Fruit fly (Drosophila melanogaster) whole organism, embryonic: ENCODE results near the gene dpr20.

ENCODE experiments used
- Adf1 ChIP-seq: fragments of 200-800 bp; sonication (Bioruptor generic); IDR thresholded peaks from 2 replicates; pipeline ENCODE4 v1.3.6; 2022; ENCODE audit warnings: missing biosample characterization, missing genetic modification characterization
- BEAF-32 ChIP-seq: fragments of 200-800 bp; sonication (Bioruptor generic); optimal IDR thresholded peaks from 3 replicates; lab custom pipeline; 2017; ENCODE audit warnings: missing biosample characterization, missing genetic modification characterization, mild to moderate bottlenecking, moderate library complexity, missing genetic modification reagents
- CG10267 ChIP-seq: fragments of 200-800 bp; sonication (Bioruptor generic); optimal IDR thresholded peaks from 2 replicates; lab custom pipeline; 2018; ENCODE audit warnings: missing biosample characterization, mild to moderate bottlenecking, missing genetic modification characterization, moderate library complexity
- CG11085 ChIP-seq: fragments of 200-800 bp; sonication (Bioruptor generic); IDR thresholded peaks from 2 replicates; pipeline ENCODE4 v1.3.6; 2022; ENCODE audit warnings: missing biosample characterization, missing genetic modification characterization
- CG11696 ChIP-seq: fragments of 200-800 bp; sonication (Bioruptor generic); IDR thresholded peaks from 2 replicates; pipeline ENCODE4 v1.3.6; 2022; ENCODE audit warnings: missing biosample characterization, missing genetic modification characterization
- CG12155 ChIP-seq: fragments of 200-800 bp; sonication (Bioruptor generic); optimal IDR thresholded peaks from 3 replicates; lab custom pipeline; 2016; ENCODE audit warnings: missing biosample characterization, missing genetic modification characterization
- CG1233 ChIP-seq: fragments of 200-800 bp; sonication (Bioruptor generic); optimal IDR thresholded peaks from 4 replicates; lab custom pipeline; 2018; ENCODE audit warnings: missing biosample characterization, mild to moderate bottlenecking, missing genetic modification characterization
- CG13287 ChIP-seq: fragments of 200-800 bp; sonication (Bioruptor generic); IDR thresholded peaks from 2 replicates; pipeline ENCODE4 v1.3.6; 2022; ENCODE audit warnings: missing biosample characterization, missing genetic modification characterization; ENCODE audit not compliant: partially characterized antibody
- CG13894 ChIP-seq: fragments of 200-800 bp; sonication (Bioruptor generic); optimal IDR thresholded peaks from 3 replicates; lab custom pipeline; 2018; ENCODE audit warnings: missing biosample characterization, mild to moderate bottlenecking, missing genetic modification characterization, moderate library complexity
- CG14014 ChIP-seq: fragments of 200-800 bp; sonication (Bioruptor generic); IDR thresholded peaks from 2 replicates; pipeline ENCODE4 v1.3.6; 2022; ENCODE audit warnings: missing biosample characterization, missing genetic modification characterization
- CG15479 ChIP-seq: fragments of 200-800 bp; sonication (Bioruptor generic); optimal IDR thresholded peaks from 3 replicates; lab custom pipeline; 2019; ENCODE audit warnings: missing biosample characterization, mild to moderate bottlenecking, missing genetic modification characterization, moderate library complexity
- CG17568 ChIP-seq: fragments of 200-800 bp; sonication (Bioruptor generic); optimal IDR thresholded peaks from 2 replicates; lab custom pipeline; 2018; ENCODE audit warnings: missing biosample characterization, mild to moderate bottlenecking, missing genetic modification characterization, moderate library complexity
- CG2129 ChIP-seq: fragments of 200-800 bp; sonication (Bioruptor generic); IDR thresholded peaks from 2 replicates; pipeline ENCODE4 v1.3.6; 2022; ENCODE audit warnings: missing biosample characterization, missing genetic modification characterization; ENCODE audit not compliant: partially characterized antibody
- CG2202 ChIP-seq: fragments of 200-800 bp; sonication (Bioruptor generic); optimal IDR thresholded peaks from 2 replicates; lab custom pipeline; 2018; ENCODE audit warnings: missing biosample characterization, mild to moderate bottlenecking, missing genetic modification characterization
- CG3065 ChIP-seq: fragments of 200-800 bp; sonication (Bioruptor generic); optimal IDR thresholded peaks from 2 replicates; lab custom pipeline; 2016; ENCODE audit warnings: missing biosample characterization, missing genetic modification characterization
- CG3838 ChIP-seq: fragments of 200-800 bp; sonication (Bioruptor generic); optimal IDR thresholded peaks from 3 replicates; lab custom pipeline; 2016; ENCODE audit warnings: missing biosample characterization, missing genetic modification characterization
- CG3995 ChIP-seq: fragments of 200-800 bp; sonication (Bioruptor generic); optimal IDR thresholded peaks from 3 replicates; lab custom pipeline; 2016; ENCODE audit warnings: missing biosample characterization, missing genetic modification characterization
- CG42726 ChIP-seq: fragments of 200-800 bp; sonication (Bioruptor generic); IDR thresholded peaks from 2 replicates; pipeline ENCODE4 v1.3.6; 2022; ENCODE audit warnings: missing biosample characterization, missing genetic modification characterization; ENCODE audit not compliant: partially characterized antibody
- CG4707 ChIP-seq: fragments of 200-800 bp; sonication (Bioruptor generic); optimal IDR thresholded peaks from 2 replicates; lab custom pipeline; 2018; ENCODE audit warnings: missing biosample characterization, mild to moderate bottlenecking, missing genetic modification characterization, moderate library complexity
- CG6654 ChIP-seq: fragments of 200-800 bp; sonication (Bioruptor generic); optimal IDR thresholded peaks from 2 replicates; lab custom pipeline; 2017; ENCODE audit warnings: missing biosample characterization, mild to moderate bottlenecking, missing genetic modification characterization
- CG6765 ChIP-seq: fragments of 200-800 bp; sonication (Bioruptor generic); optimal IDR thresholded peaks from 3 replicates; lab custom pipeline; 2017; ENCODE audit warnings: missing biosample characterization, mild to moderate bottlenecking, missing genetic modification characterization
- CG6854 ChIP-seq: fragments of 200-800 bp; sonication (Bioruptor generic); optimal IDR thresholded peaks from 3 replicates; lab custom pipeline; 2017; ENCODE audit warnings: missing biosample characterization, mild to moderate bottlenecking, missing genetic modification characterization
- CG7556 ChIP-seq: fragments of 200-800 bp; sonication (Bioruptor generic); optimal IDR thresholded peaks from 2 replicates; lab custom pipeline; 2017; ENCODE audit warnings: missing biosample characterization, mild to moderate bottlenecking, missing genetic modification characterization
- CG9797 ChIP-seq: fragments of 200-800 bp; sonication (Bioruptor generic); optimal IDR thresholded peaks from 3 replicates; lab custom pipeline; 2018; ENCODE audit warnings: missing biosample characterization, mild to moderate bottlenecking, missing genetic modification characterization
- CG9932 ChIP-seq: fragments of 200-800 bp; sonication (Bioruptor generic); IDR thresholded peaks from 2 replicates; pipeline ENCODE4 v1.3.6; 2022; ENCODE audit warnings: missing biosample characterization, missing genetic modification characterization
- Dfd ChIP-seq, 2 experiments: fragments of >200 bp; optimal IDR thresholded peaks; 2 replicates each; lab custom pipeline; 2017; ENCODE audit warnings: missing biosample characterization in 2 of 2, missing genetic modification characterization in 2 of 2
- Dip2 ChIP-seq: fragments of 200-800 bp; sonication (Bioruptor generic); IDR thresholded peaks from 2 replicates; pipeline ENCODE4 v1.3.6; 2022; ENCODE audit warnings: missing biosample characterization, missing genetic modification characterization
- MESR4 ChIP-seq: fragments of 200-800 bp; sonication (Bioruptor generic); optimal IDR thresholded peaks from 2 replicates; lab custom pipeline; 2018; ENCODE audit warnings: missing biosample characterization, mild to moderate bottlenecking, missing genetic modification characterization, moderate library complexity
- NFAT ChIP-seq: fragments of 200-800 bp; sonication (Bioruptor generic); IDR thresholded peaks from 2 replicates; pipeline ENCODE4 v1.3.6; 2022; ENCODE audit warnings: missing biosample characterization, missing genetic modification characterization
- Neu2 ChIP-seq: fragments of 200-800 bp; sonication (Bioruptor generic); optimal IDR thresholded peaks from 3 replicates; lab custom pipeline; 2016; ENCODE audit warnings: missing biosample characterization, missing genetic modification characterization, borderline replicate concordance
- Nf-YA ChIP-seq: fragments of 200-800 bp; sonication (Bioruptor generic); IDR thresholded peaks from 2 replicates; pipeline ENCODE4 v1.3.6; 2022; ENCODE audit warnings: missing biosample characterization, missing genetic modification characterization
- Oaz ChIP-seq: fragments of 200-800 bp; sonication (Bioruptor generic); IDR thresholded peaks from 2 replicates; pipeline ENCODE4 v1.3.6; 2022; ENCODE audit warnings: missing biosample characterization, missing genetic modification characterization
- Rfx ChIP-seq: fragments of 200-800 bp; sonication (Bioruptor generic); IDR thresholded peaks from 2 replicates; pipeline ENCODE4 v1.3.6; 2022; ENCODE audit warnings: missing biosample characterization, missing genetic modification characterization
- bab2 ChIP-seq: fragments of 200-800 bp; sonication (Bioruptor generic); optimal IDR thresholded peaks from 2 replicates; lab custom pipeline; 2016; ENCODE audit warnings: missing biosample characterization, missing genetic modification characterization
- bcd ChIP-seq: fragments of 200-800 bp; sonication (Bioruptor generic); optimal IDR thresholded peaks from 2 replicates; lab custom pipeline; 2017; ENCODE audit warnings: missing biosample characterization, mild to moderate bottlenecking, missing genetic modification characterization
- br ChIP-seq: fragments of >200 bp; optimal IDR thresholded peaks from 2 replicates; lab custom pipeline; 2017
- chn ChIP-seq: fragments of 200-800 bp; sonication (Bioruptor generic); optimal IDR thresholded peaks from 2 replicates; lab custom pipeline; 2016; ENCODE audit warnings: missing biosample characterization, missing genetic modification characterization
- dmrt99B ChIP-seq: fragments of 200-800 bp; sonication (Bioruptor generic); optimal IDR thresholded peaks from 2 replicates; lab custom pipeline; 2018; ENCODE audit warnings: missing biosample characterization, mild to moderate bottlenecking, missing genetic modification characterization, moderate library complexity
- en ChIP-seq: fragments of 200-800 bp; sonication (Bioruptor generic); optimal IDR thresholded peaks from 2 replicates; lab custom pipeline; 2016; ENCODE audit warnings: missing biosample characterization, missing genetic modification characterization
- her ChIP-seq: fragments of 200-800 bp; sonication (Bioruptor generic); optimal IDR thresholded peaks from 2 replicates; lab custom pipeline; 2016; ENCODE audit warnings: missing biosample characterization, missing genetic modification characterization
- knrl ChIP-seq: fragments of 200-800 bp; sonication (Bioruptor generic); IDR thresholded peaks from 3 replicates; pipeline ENCODE4 v1.3.6; 2022; ENCODE audit warnings: missing biosample characterization, missing genetic modification characterization; ENCODE audit not compliant: partially characterized antibody
- nerfin-1 ChIP-seq: fragments of 200-800 bp; sonication (Bioruptor generic); optimal IDR thresholded peaks from 3 replicates; lab custom pipeline; 2019; ENCODE audit warnings: missing biosample characterization, mild to moderate bottlenecking, missing genetic modification characterization, moderate library complexity
- onecut ChIP-seq: fragments of 200-800 bp; sonication (Bioruptor generic); IDR thresholded peaks from 2 replicates; pipeline ENCODE4 v1.3.6; 2022; ENCODE audit warnings: missing biosample characterization, missing genetic modification characterization
- phol ChIP-seq: fragments of 200-800 bp; sonication (Bioruptor generic); optimal IDR thresholded peaks from 3 replicates; lab custom pipeline; 2018; ENCODE audit warnings: missing biosample characterization, mild to moderate bottlenecking, missing genetic modification characterization, moderate library complexity
- pros ChIP-seq: fragments of 200-800 bp; sonication (Bioruptor generic); optimal IDR thresholded peaks from 3 replicates; lab custom pipeline; 2019; ENCODE audit warnings: missing biosample characterization, mild to moderate bottlenecking, missing genetic modification characterization, moderate library complexity
- so ChIP-seq: fragments of 200-800 bp; sonication (Bioruptor generic); IDR thresholded peaks from 3 replicates; pipeline ENCODE4 v1.3.6; 2022; ENCODE audit warnings: missing biosample characterization, missing genetic modification characterization
- sob ChIP-seq: fragments of 200-800 bp; sonication (Bioruptor generic); IDR thresholded peaks from 2 replicates; pipeline ENCODE4 v1.3.6; 2022; ENCODE audit warnings: missing biosample characterization, missing genetic modification characterization
- stwl ChIP-seq: fragments of 200-800 bp; sonication (Bioruptor generic); optimal IDR thresholded peaks from 3 replicates; lab custom pipeline; 2018; ENCODE audit warnings: missing biosample characterization, mild to moderate bottlenecking, missing genetic modification characterization, moderate library complexity
- vnd ChIP-seq: fragments of 200-800 bp; sonication (Bioruptor generic); IDR thresholded peaks from 3 replicates; pipeline ENCODE4 v1.3.6; 2022; ENCODE audit warnings: missing biosample characterization, missing genetic modification characterization; ENCODE audit not compliant: partially characterized antibody
- zen ChIP-seq: fragments of 200-800 bp; sonication (Bioruptor generic); optimal IDR thresholded peaks from 3 replicates; lab custom pipeline; 2018; ENCODE audit warnings: missing biosample characterization, mild to moderate bottlenecking, missing genetic modification characterization, moderate library complexity
- zf30C ChIP-seq: fragments of 200-800 bp; sonication (Bioruptor generic); optimal IDR thresholded peaks from 3 replicates; lab custom pipeline; 2018; ENCODE audit warnings: missing biosample characterization, mild to moderate bottlenecking, missing genetic modification characterization

dpr20 gene

DNA sequence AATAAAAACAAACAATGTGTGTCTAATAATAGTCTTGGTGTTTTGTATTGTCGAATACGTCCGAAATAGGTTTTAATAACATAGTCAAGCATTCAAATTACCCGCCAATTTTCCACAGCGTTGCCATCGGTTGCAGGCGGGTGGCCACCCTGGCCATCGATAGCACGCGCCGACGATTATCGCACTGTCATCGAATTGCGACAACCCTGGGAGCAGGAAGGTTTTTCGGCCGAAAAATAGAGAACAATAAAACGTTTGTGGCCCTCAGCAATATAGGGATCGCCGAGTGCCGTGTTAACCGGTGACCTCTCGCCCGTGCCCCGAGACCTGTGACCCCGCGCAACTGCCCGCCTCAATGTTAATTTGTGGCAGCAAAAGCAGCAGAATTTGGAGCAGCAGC, 14.7 kb upstream of the dpr20 start, which contains the start of gene Usp10 (continued):
- TF ChIP-seq br (lab: Kevin White, UChicago) (no peak), Dip2 (GFP tag; lab: Robert Waterston, UW) (no peak), CG6765 (no peak), bcd (no peak), CG1233 (GFP tag; lab: Kevin White, UChicago) (no peak), Adf1 (GFP tag; lab: Robert Waterston, UW) (no peak), BEAF-32 (peak; percentile 81), phol (tag; lab: Kevin White, UChicago) (peak; percentile 34), sob (GFP tag; lab: Robert Waterston, UW) (0 out of 2 replicates have a peak, but pooled peaks have one; percentile 7), Dfd (GFP tag; optimal IDR thresholded peaks at IDR 0.05; lab: Kevin White, UChicago) (no peak), Nf-YA (GFP tag; lab: Robert Waterston, UW) (no peak), Oaz (GFP tag; lab: Robert Waterston, UW) (no peak), CG13287 (GFP tag; lab: Robert Waterston, UW) (peak; percentile 79), CG15479 (peak; percentile 48), CG3995 (GFP tag; lab: Kevin White, UChicago) (peak; percentile 57), stwl (tag; lab: Kevin White, UChicago) (peak; percentile 46), CG7556 (GFP tag; lab: Kevin White, UChicago) (no peak), nerfin-1 (tag; lab: Kevin White, UChicago) (no peak), her (no peak), Rfx (GFP tag; lab: Robert Waterston, UW) (peak; percentile 31; the same call in 1 of the 2 replicates), Neu2 (no peak), CG11696 (0 out of 2 replicates have a peak, but pooled peaks have one; percentile 8), CG10267 (tag; lab: Kevin White, UChicago) (peak; percentile 28), CG3838 (GFP tag; lab: Kevin White, UChicago) (no peak), CG42726 (GFP tag; lab: Robert Waterston, UW) (peak; percentile 82), pros (GFP tag; lab: Kevin White, UChicago) (no peak), CG4707 (GFP tag; lab: Kevin White, UChicago) (no peak), CG2129 (GFP tag; lab: Robert Waterston, UW) (no peak), chn (GFP tag; lab: Kevin White, UChicago) (no peak), CG6854 (GFP tag; lab: Kevin White, UChicago) (no peak), MESR4 (GFP tag; lab: Kevin White, UChicago) (peak; percentile 61), onecut (GFP tag; lab: Robert Waterston, UW) (no peak), CG11085 (GFP tag; lab: Robert Waterston, UW) (no peak), CG12155 (GFP tag; lab: Kevin White, UChicago) (peak; percentile 1), zen (tag; lab: Kevin White, UChicago) (peak; percentile 11), vnd (GFP tag; lab: Robert Waterston, UW) (peak; percentile 56; the same call in 2 of the 3 replicates), CG17568 (GFP tag; lab: Kevin White, UChicago) (no peak), CG3065 (no peak), CG14014 (GFP tag; lab: Robert Waterston, UW) (no peak), bab2 (GFP tag; lab: Kevin White, UChicago) (no peak), CG6654 (GFP tag; lab: Kevin White, UChicago) (no peak), NFAT (0 out of 2 replicates have a peak, but pooled peaks have one; percentile 19), zf30C (GFP tag; lab: Kevin White, UChicago) (no peak), CG9797 (GFP tag; lab: Kevin White, UChicago) (peak; percentile 11), knrl (GFP tag; lab: Robert Waterston, UW) (peak; percentile 73), dmrt99B (no peak), en (GFP tag; lab: Kevin White, UChicago) (no peak), CG13894 (no peak), CG2202 (tag; lab: Kevin White, UChicago) (no peak), CG9932 (no peak), so (GFP tag; lab: Robert Waterston, UW) (no peak)
